Fruit fly (Drosophila melanogaster): ENCODE measurements around the gene CG31624.

DNA sequence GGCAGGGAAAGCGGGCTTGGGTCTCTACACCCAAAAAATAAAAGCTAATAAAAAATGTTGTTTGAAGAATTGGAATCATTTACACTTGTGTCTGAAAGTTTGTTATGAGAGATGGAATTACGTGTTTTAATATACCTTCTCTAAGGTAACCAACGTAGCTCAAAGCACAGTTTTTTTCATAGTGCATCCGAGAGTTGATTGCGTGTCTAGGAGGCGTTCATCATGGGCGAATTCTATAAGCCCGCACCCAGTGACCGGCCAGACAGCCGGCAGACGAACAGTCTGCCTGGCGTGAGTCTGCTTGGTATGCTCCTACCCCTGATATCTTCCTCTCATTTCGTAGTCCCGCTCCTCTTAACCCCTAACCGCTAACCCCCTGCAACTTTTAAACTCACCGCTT is 12.4 kb downstream of the CG31624 start:
- TF ChIP-seq Clk (GFP tag; optimal IDR thresholded peaks at IDR 0.05), result no peak
- no peak for TF ChIP-seq ovo (GFP tag; optimal IDR thresholded peaks at IDR 0.05)
- TF ChIP-seq cic (GFP tag; optimal IDR thresholded peaks at IDR 0.05), result no peak
- TF ChIP-seq Hr96 (GFP tag; optimal IDR thresholded peaks at IDR 0.05), result no peak
- no peak for TF ChIP-seq Mnt (GFP tag; optimal IDR thresholded peaks at IDR 0.05)
- no peak for TF ChIP-seq CG1620 (GFP tag; optimal IDR thresholded peaks at IDR 0.05)
